Worm (Caenorhabditis elegans) whole organism, midembryonic: ENCODE results near the gene srg-61.

Experiments
- klf-2 ChIP-seq: fragments of 200-800 bp; sonication (Bioruptor generic); conservative IDR thresholded peaks from 2 replicates; pipeline ENCODE4 v1.3.6; 2022; ENCODE audit warnings: missing genetic modification reagents, missing genetic modification characterization, missing compliant biosample characterization
- ztf-23 ChIP-seq: fragments of 200-800 bp; sonication (Bioruptor generic); IDR thresholded peaks from 2 replicates; pipeline ENCODE4 v1.3.6; 2022; ENCODE audit warnings: missing genetic modification reagents, missing genetic modification characterization, missing compliant biosample characterization

- TF ChIP-seq ztf-23 (GFP tag; lab: Robert Waterston, UW): no peak
- no peak for TF ChIP-seq klf-2 (GFP tag; lab: Robert Waterston, UW)
Measured at ce11 chrV:2738174-2738573, 2.0 kb downstream of the srg-61 start, which contains the start of gene srg-56.
